Worm (Caenorhabditis elegans): Measurements from ENCODE around the gene gtl-2.
A peak's percentile ranks its signal among the peaks of the same experiment; 100 is the strongest.

The gtl-2 gene

ce11 chrIV:11306548-11306947 lies 33.3 kb downstream of the gtl-2 start, which contains the start of gene B0035.13 (continued):
- TF ChIP-seq dmd-6 (GFP tag; IDR thresholded peaks at IDR 0.05) (0 out of 2 replicates have a peak, but pooled peaks have one; percentile 25), daf-16 (GFP tag; optimal IDR thresholded peaks at IDR 0.05) (no peak), daf-16 (tag; optimal IDR thresholded peaks at IDR 0.05) (peak; percentile 39), ceh-44 (GFP tag; IDR thresholded peaks at IDR 0.05) (no peak), daf-19 (GFP tag; conservative IDR thresholded peaks at IDR 0.05) (no peak)

ce11 chrIV:11307770-11308169 lies 34.5 kb downstream of the gtl-2 start:
- TF ChIP-seq mes-2 (tag; optimal IDR thresholded peaks at IDR 0.05; ENCODE audit: poor library complexity, severe bottlenecking) = peak; percentile 54
- no peak for TF ChIP-seq ztf-7 (tag; optimal IDR thresholded peaks at IDR 0.05)
- TF ChIP-seq unc-62 (GFP tag; optimal IDR thresholded peaks at IDR 0.05 in 1 of 2) = peak in 1 of 2 experiments; percentile 4
- TF ChIP-seq unc-62 (tag; optimal IDR thresholded peaks at IDR 0.05) = no peak
- TF ChIP-seq lsy-2 (tag; optimal IDR thresholded peaks at IDR 0.05) = peak in 1 of 2 experiments; percentile 51
- peak; percentile 10 for TF ChIP-seq F10B5.3 (tag; optimal IDR thresholded peaks at IDR 0.05)
- no peak for TF ChIP-seq fos-1 (tag; optimal IDR thresholded peaks at IDR 0.05)
- TF ChIP-seq aha-1 (tag) = peak; percentile 16
- TF ChIP-seq nhr-6 (tag; optimal IDR thresholded peaks at IDR 0.05) = peak; percentile 72

ce11 chrIV:11310624-11311023 lies 37.4 kb downstream of the gtl-2 start, which contains the start of gene znf-207:
znf-207 (plus strand) TSS chrIV:11310972.
- TF ChIP-seq hif-1 (tag; optimal IDR thresholded peaks at IDR 0.05) (peak in 1 of 2 experiments; percentile 40), dpl-1 (GFP tag; optimal IDR thresholded peaks at IDR 0.05) (peak; percentile 19), ctbp-1 (GFP tag; IDR thresholded peaks at IDR 0.05) (no peak), unc-39 (tag; optimal IDR thresholded peaks at IDR 0.05) (no peak), mep-1 (tag; optimal IDR thresholded peaks at IDR 0.05) (peak; percentile 62), F10B5.3 (tag; optimal IDR thresholded peaks at IDR 0.05) (no peak), ceh-62 (tag; optimal IDR thresholded peaks at IDR 0.05) (no peak), hlh-11 (tag; optimal IDR thresholded peaks at IDR 0.05) (no peak), hmg-1.1 (GFP tag; IDR thresholded peaks at IDR 0.05) (peak; percentile 38; the same call in 1 of the 2 replicates), rbr-2 (tag; optimal IDR thresholded peaks at IDR 0.05) (peak; percentile 13), ZK546.5 (tag; optimal IDR thresholded peaks at IDR 0.05) (no peak), mes-2 (tag; optimal IDR thresholded peaks at IDR 0.05; ENCODE audit: poor library complexity, severe bottlenecking) (peak; percentile 81), daf-19 (GFP tag; conservative IDR thresholded peaks at IDR 0.05) (no peak), dve-1 (tag; optimal IDR thresholded peaks at IDR 0.05; ENCODE audit: insufficient read depth) (peak; percentile 1), T20F7.1 (GFP tag; optimal IDR thresholded peaks at IDR 0.05) (peak; percentile 11), lsy-2 (tag; optimal IDR thresholded peaks at IDR 0.05) (peak in 1 of 2 experiments; percentile 67), mxl-3 (GFP tag; optimal IDR thresholded peaks at IDR 0.05) (peak; percentile 27), ces-1 (GFP tag; optimal IDR thresholded peaks at IDR 0.05) (peak; percentile 80), Y105C5A.15 (GFP tag; IDR thresholded peaks at IDR 0.05) (no peak), mdl-1 (tag; optimal IDR thresholded peaks at IDR 0.05) (peak in 1 of 2 experiments; percentile 39), lin-1 (GFP tag; IDR thresholded peaks at IDR 0.05) (no peak), madf-9 (GFP tag; conservative IDR thresholded peaks at IDR 0.05) (no peak), hlh-30 (tag; optimal IDR thresholded peaks at IDR 0.05; ENCODE audit: insufficient read depth) (peak; percentile 23), lin-38 (GFP tag; IDR thresholded peaks at IDR 0.05) (peak; percentile 53), pha-4 (GFP tag; IDR thresholded peaks at IDR 0.05) (no peak), pha-4 (tag; optimal IDR thresholded peaks at IDR 0.05) (peak; percentile 46), fkh-10 (GFP tag; optimal IDR thresholded peaks at IDR 0.05) (peak; percentile 23)

ce11 chrIV:11311484-11311883 lies 38.2 kb downstream of the gtl-2 start:
- no peak for TF ChIP-seq D1046.2 (GFP tag; IDR thresholded peaks at IDR 0.05)
- no peak for TF ChIP-seq mes-2 (tag; optimal IDR thresholded peaks at IDR 0.05; ENCODE audit: poor library complexity, severe bottlenecking)
- 0 out of 2 replicates have a peak, but pooled peaks have one; percentile 45 for TF ChIP-seq F26F4.8 (GFP tag; conservative IDR thresholded peaks at IDR 0.05)
- no peak for TF ChIP-seq mep-1 (tag; optimal IDR thresholded peaks at IDR 0.05)
- TF ChIP-seq dmd-9 (GFP tag; IDR thresholded peaks at IDR 0.05) = no peak
- no peak for TF ChIP-seq zfp-2 (tag; optimal IDR thresholded peaks at IDR 0.05)
- no peak for TF ChIP-seq ZK546.5 (tag; optimal IDR thresholded peaks at IDR 0.05)
- no peak for TF ChIP-seq dmd-8 (GFP tag; IDR thresholded peaks at IDR 0.05)
- no peak for TF ChIP-seq nhr-102 (tag; optimal IDR thresholded peaks at IDR 0.05)
- TF ChIP-seq tra-1 (GFP tag; IDR thresholded peaks at IDR 0.05) = no peak
- TF ChIP-seq Y75B8A.6 (GFP tag; IDR thresholded peaks at IDR 0.05) = no peak
- no peak for TF ChIP-seq daf-8 (GFP tag; IDR thresholded peaks at IDR 0.05)
- TF ChIP-seq egl-43 (GFP tag; IDR thresholded peaks at IDR 0.05) = peak; percentile 29; the same call in 1 of the 2 replicates
- peak; percentile 72 for TF ChIP-seq set-16 (GFP tag; IDR thresholded peaks at IDR 0.05)
